Worm (Caenorhabditis elegans) whole organism, L2 larva: ENCODE results near the gene ifbp-1.

ENCODE experiments used
- C34F6.9 ChIP-seq: fragments of 150-350 bp; optimal IDR thresholded peaks from 2 replicates; lab custom pipeline; 2014; ENCODE audit warnings: missing biosample characterization, missing genetic modification characterization
- R02D3.7 ChIP-seq: fragments of 150-350 bp; optimal IDR thresholded peaks from 2 replicates; lab custom pipeline; 2014; ENCODE audit warnings: missing biosample characterization, missing genetic modification characterization
- alr-1 ChIP-seq: fragments of 150-350 bp; optimal IDR thresholded peaks from 2 replicates; lab custom pipeline; 2014; ENCODE audit warnings: missing biosample characterization, missing genetic modification characterization
- aly-2 ChIP-seq: fragments of 150-350 bp; optimal IDR thresholded peaks from 2 replicates; lab custom pipeline; 2014; ENCODE audit warnings: missing biosample characterization, missing genetic modification characterization
- fos-1 ChIP-seq: fragments of 150-350 bp; optimal IDR thresholded peaks from 2 replicates; lab custom pipeline; 2014; ENCODE audit warnings: missing biosample characterization, missing genetic modification characterization
- lin-39 ChIP-seq: fragments of 150-350 bp; optimal IDR thresholded peaks from 2 replicates; lab custom pipeline; 2014; ENCODE audit warnings: missing biosample characterization, missing genetic modification reagents, missing genetic modification characterization
- mdl-1 ChIP-seq, 2 experiments: fragments of 150-350 bp in 1 of 2; sonication (generic microtip) in 1 of 2; optimal IDR thresholded peaks; 2 replicates each; lab custom pipeline; 2017; ENCODE audit warnings: missing biosample characterization in 2 of 2, missing genetic modification characterization in 2 of 2
- skn-1 ChIP-seq: sonication (generic microtip); optimal IDR thresholded peaks from 2 replicates; lab custom pipeline; 2017; ENCODE audit warnings: missing biosample characterization, missing genetic modification characterization
- unc-55 ChIP-seq: fragments of 150-350 bp; sonication (generic microtip); optimal IDR thresholded peaks from 3 replicates; lab custom pipeline; 2014; ENCODE audit warnings: missing biosample characterization, missing genetic modification reagents, missing genetic modification characterization
- unc-62 ChIP-seq: fragments of 150-350 bp; optimal IDR thresholded peaks from 2 replicates; lab custom pipeline; 2014; ENCODE audit warnings: missing biosample characterization, missing genetic modification reagents, missing genetic modification characterization

DNA sequence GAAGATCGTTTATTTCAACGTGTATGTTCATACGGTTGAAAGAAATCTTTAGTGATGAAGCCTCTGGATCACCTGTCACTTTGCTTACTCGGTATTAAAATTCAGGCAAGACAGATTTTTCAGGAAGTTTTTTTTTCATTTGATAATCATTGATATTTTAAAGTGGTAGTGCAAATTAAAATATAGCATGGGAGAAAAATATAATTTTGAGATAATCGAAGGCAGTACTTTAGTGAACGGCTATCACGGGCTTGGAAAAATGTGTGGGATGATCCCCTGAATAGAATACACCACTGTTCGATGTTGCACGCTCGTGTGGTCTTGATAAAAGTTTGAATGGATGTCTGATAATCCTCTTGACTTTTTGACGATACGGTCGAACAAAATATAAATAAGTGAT, 47.3 kb upstream of the ifbp-1 start:
- TF ChIP-seq alr-1 (tag; lab: Kevin White, UChicago) (no peak), lin-39 (no peak), unc-55 (no peak), unc-62 (GFP tag; lab: Kevin White, UChicago) (no peak), R02D3.7 (tag; lab: Kevin White, UChicago) (no peak), fos-1 (no peak), mdl-1 (tag; optimal IDR thresholded peaks at IDR 0.05; lab: Kevin White, UChicago) (no peak), C34F6.9 (tag; lab: Kevin White, UChicago) (no peak), skn-1 (tag; lab: Kevin White, UChicago) (no peak), aly-2 (tag; lab: Kevin White, UChicago) (no peak)
